Fruit fly (Drosophila melanogaster) whole organism, embryonic: ENCODE results near the gene ppk15.

Experiments used
- ATbp ChIP-seq: fragments of 200-800 bp; sonication (Bioruptor generic); optimal IDR thresholded peaks from 2 replicates; lab custom pipeline; 2017; ENCODE audit warnings: missing biosample characterization, mild to moderate bottlenecking, missing genetic modification characterization, missing genetic modification reagents
- B-H1 ChIP-seq: fragments of 200-800 bp; sonication (Bioruptor generic); IDR thresholded peaks from 3 replicates; pipeline ENCODE4 v1.3.6; 2022; ENCODE audit warnings: missing biosample characterization, missing genetic modification characterization
- C15 ChIP-seq: fragments of 200-800 bp; sonication (Bioruptor generic); IDR thresholded peaks from 3 replicates; pipeline ENCODE4 v1.3.6; 2022; ENCODE audit warnings: missing biosample characterization, missing genetic modification characterization
- CG10321 ChIP-seq: fragments of 200-800 bp; sonication (Bioruptor generic); IDR thresholded peaks from 2 replicates; pipeline ENCODE4 v1.3.6; 2022; ENCODE audit warnings: missing biosample characterization, missing genetic modification characterization
- CG11093 ChIP-seq: fragments of 200-800 bp; sonication (Bioruptor generic); IDR thresholded peaks from 3 replicates; pipeline ENCODE4 v1.3.6; 2022; ENCODE audit warnings: missing biosample characterization, missing genetic modification characterization
- CG12071 ChIP-seq: fragments of 200-800 bp; sonication (Bioruptor generic); optimal IDR thresholded peaks from 3 replicates; lab custom pipeline; 2018; ENCODE audit warnings: missing biosample characterization, mild to moderate bottlenecking, missing genetic modification characterization
- CG13123 ChIP-seq: fragments of 200-800 bp; sonication (Bioruptor generic); optimal IDR thresholded peaks from 2 replicates; lab custom pipeline; 2016; ENCODE audit warnings: missing biosample characterization, missing genetic modification characterization
- CG13296 ChIP-seq: fragments of 200-800 bp; sonication (Bioruptor generic); optimal IDR thresholded peaks from 3 replicates; lab custom pipeline; 2018; ENCODE audit warnings: missing biosample characterization, mild to moderate bottlenecking, missing genetic modification characterization
- CG13775 ChIP-seq: fragments of 200-800 bp; sonication (Bioruptor generic); optimal IDR thresholded peaks from 3 replicates; lab custom pipeline; 2017; ENCODE audit warnings: missing biosample characterization, mild to moderate bottlenecking, missing genetic modification characterization
- CG14050 ChIP-seq: fragments of 200-800 bp; sonication (Bioruptor generic); IDR thresholded peaks from 3 replicates; pipeline ENCODE4 v1.3.6; 2022; ENCODE audit warnings: missing biosample characterization, missing genetic modification characterization
- CG17612 ChIP-seq: fragments of 200-800 bp; sonication (Bioruptor generic); IDR thresholded peaks from 2 replicates; pipeline ENCODE4 v1.3.6; 2022; ENCODE audit warnings: missing biosample characterization, missing genetic modification characterization
- CG31365 ChIP-seq: fragments of 200-800 bp; sonication (Bioruptor generic); optimal IDR thresholded peaks from 2 replicates; lab custom pipeline; 2018; ENCODE audit warnings: missing biosample characterization, mild to moderate bottlenecking, missing genetic modification characterization
- CG31388 ChIP-seq: fragments of 200-800 bp; sonication (Bioruptor generic); optimal IDR thresholded peaks from 2 replicates; lab custom pipeline; 2016; ENCODE audit warnings: missing biosample characterization, missing genetic modification characterization
- CG5953 ChIP-seq: fragments of 200-800 bp; sonication (Bioruptor generic); IDR thresholded peaks from 2 replicates; pipeline ENCODE4 v1.3.6; 2022; ENCODE audit warnings: missing biosample characterization, missing genetic modification characterization
- CG7963 ChIP-seq: fragments of 200-800 bp; sonication (Bioruptor generic); IDR thresholded peaks from 3 replicates; pipeline ENCODE4 v1.3.6; 2022; ENCODE audit warnings: missing biosample characterization, missing genetic modification characterization; ENCODE audit not compliant: partially characterized antibody
- CG8944 ChIP-seq: fragments of 200-800 bp; sonication (Bioruptor generic); optimal IDR thresholded peaks from 3 replicates; lab custom pipeline; 2016; ENCODE audit warnings: missing biosample characterization, missing genetic modification characterization
- Chrac-16 ChIP-seq: fragments of 200-800 bp; sonication (Bioruptor generic); optimal IDR thresholded peaks from 3 replicates; lab custom pipeline; 2016; ENCODE audit warnings: missing biosample characterization, missing genetic modification characterization
- Gug ChIP-seq: fragments of 200-800 bp; sonication (Bioruptor generic); IDR thresholded peaks from 4 replicates; pipeline ENCODE4 v1.3.6; 2022; ENCODE audit warnings: missing biosample characterization, missing genetic modification characterization
- Hmr ChIP-seq: fragments of 200-800 bp; sonication (Bioruptor generic); optimal IDR thresholded peaks from 3 replicates; lab custom pipeline; 2017; ENCODE audit warnings: mild to moderate bottlenecking, missing biosample characterization, missing genetic modification reagents, missing genetic modification characterization
- Hr39 ChIP-seq: fragments of >200 bp; optimal IDR thresholded peaks from 2 replicates; lab custom pipeline; 2017
- NK7.1 ChIP-seq: fragments of 200-800 bp; sonication (Bioruptor generic); optimal IDR thresholded peaks from 3 replicates; lab custom pipeline; 2016; ENCODE audit warnings: missing biosample characterization, missing genetic modification characterization
- Six4 ChIP-seq: fragments of 200-800 bp; sonication (Bioruptor generic); optimal IDR thresholded peaks from 2 replicates; lab custom pipeline; 2016; ENCODE audit warnings: missing biosample characterization, missing genetic modification characterization
- Tbp ChIP-seq: fragments of >200 bp; optimal IDR thresholded peaks from 2 replicates; lab custom pipeline; 2018; ENCODE audit warnings: missing biosample characterization, missing genetic modification characterization
- Usf ChIP-seq: fragments of 200-800 bp; sonication (Bioruptor generic); optimal IDR thresholded peaks from 2 replicates; lab custom pipeline; 2017; ENCODE audit warnings: missing genotype, missing biosample characterization, missing genetic modification characterization
- Xbp1 ChIP-seq: fragments of 200-800 bp; sonication (Bioruptor generic); optimal IDR thresholded peaks from 3 replicates; lab custom pipeline; 2016; ENCODE audit warnings: missing biosample characterization, mild to moderate bottlenecking, missing genetic modification characterization
- amos ChIP-seq: fragments of 200-800 bp; sonication (Bioruptor generic); IDR thresholded peaks from 2 replicates; pipeline ENCODE4 v1.3.6; 2022; ENCODE audit warnings: missing biosample characterization, missing genetic modification characterization; ENCODE audit not compliant: partially characterized antibody
- aop ChIP-seq: fragments of 200-800 bp; sonication (Bioruptor generic); IDR thresholded peaks from 2 replicates; pipeline ENCODE4 v1.3.6; 2022; ENCODE audit warnings: missing biosample characterization, missing genetic modification characterization
- bsh ChIP-seq, 2 experiments: fragments of 200-800 bp; sonication (Bioruptor generic); optimal IDR thresholded peaks; 2 replicates each; lab custom pipeline; 2017 to 2018; ENCODE audit warnings: mild to moderate bottlenecking in 2 of 2, missing biosample characterization in 2 of 2, missing genetic modification characterization in 2 of 2, moderate library complexity in 1 of 2
- fd3F ChIP-seq: fragments of 200-800 bp; sonication (Bioruptor generic); optimal IDR thresholded peaks from 2 replicates; lab custom pipeline; 2018; ENCODE audit warnings: missing biosample characterization, mild to moderate bottlenecking, missing genetic modification characterization, moderate library complexity
- fd96Cb ChIP-seq: fragments of 200-800 bp; sonication (Bioruptor generic); optimal IDR thresholded peaks from 2 replicates; lab custom pipeline; 2018; ENCODE audit warnings: missing biosample characterization, mild to moderate bottlenecking, missing genetic modification characterization, moderate library complexity
- kah ChIP-seq: fragments of 200-800 bp; sonication (Bioruptor generic); optimal IDR thresholded peaks from 2 replicates; lab custom pipeline; 2018; ENCODE audit warnings: missing biosample characterization, mild to moderate bottlenecking, missing genetic modification characterization
- ken ChIP-seq: fragments of 200-800 bp; sonication (Bioruptor generic); IDR thresholded peaks from 3 replicates; pipeline ENCODE4 v1.3.6; 2022; ENCODE audit warnings: missing biosample characterization, missing genetic modification characterization
- nerfin-2 ChIP-seq: fragments of 200-800 bp; sonication (Bioruptor generic); IDR thresholded peaks from 2 replicates; pipeline ENCODE4 v1.3.6; 2022; ENCODE audit warnings: missing biosample characterization, missing genetic modification characterization; ENCODE audit not compliant: partially characterized antibody
- org-1 ChIP-seq: fragments of 200-800 bp; sonication (Bioruptor generic); optimal IDR thresholded peaks from 2 replicates; lab custom pipeline; 2017; ENCODE audit warnings: missing biosample characterization, missing genetic modification characterization
- pfk ChIP-seq: fragments of 200-800 bp; sonication (Bioruptor generic); optimal IDR thresholded peaks from 2 replicates; lab custom pipeline; 2018; ENCODE audit warnings: missing biosample characterization, mild to moderate bottlenecking, missing genetic modification characterization, moderate library complexity
- pzg ChIP-seq: fragments of 200-800 bp; sonication (Bioruptor generic); optimal IDR thresholded peaks from 3 replicates; lab custom pipeline; 2018; ENCODE audit warnings: missing biosample characterization, mild to moderate bottlenecking, missing genetic modification characterization, moderate library complexity
- sens-2 ChIP-seq: fragments of 200-800 bp; sonication (Bioruptor generic); IDR thresholded peaks from 2 replicates; pipeline ENCODE4 v1.3.6; 2022; ENCODE audit warnings: missing biosample characterization, missing genetic modification characterization
- sima ChIP-seq: fragments of 200-800 bp; sonication (Bioruptor generic); optimal IDR thresholded peaks from 2 replicates; lab custom pipeline; 2016; ENCODE audit warnings: missing biosample characterization, missing genetic modification characterization
- slbo ChIP-seq: fragments of 200-800 bp; sonication (Bioruptor generic); IDR thresholded peaks from 2 replicates; pipeline ENCODE4 v1.3.6; 2022; ENCODE audit warnings: missing biosample characterization, missing genetic modification characterization
- tin ChIP-seq: fragments of 200-800 bp; sonication (Bioruptor generic); optimal IDR thresholded peaks from 3 replicates; lab custom pipeline; 2016; ENCODE audit warnings: missing biosample characterization, missing genetic modification characterization
- trem ChIP-seq: fragments of 200-800 bp; optimal IDR thresholded peaks from 3 replicates; lab custom pipeline; 2019; ENCODE audit warnings: missing biosample characterization, mild to moderate bottlenecking, missing genetic modification characterization, moderate library complexity
- z ChIP-seq: fragments of 200-800 bp; sonication (Bioruptor generic); IDR thresholded peaks from 3 replicates; pipeline ENCODE4 v1.3.6; 2022; ENCODE audit warnings: missing biosample characterization, missing genetic modification characterization

ppk15 gene

dm6 chr3R:26443875-26444511 lies 40.5 kb upstream of the ppk15 start (continued):
- TF ChIP-seq pfk (GFP tag; lab: Kevin White, UChicago) (no peak), CG13775 (GFP tag; lab: Kevin White, UChicago) (peak; percentile 8), pzg (GFP tag; lab: Kevin White, UChicago) (no peak), kah (peak; percentile 24), Gug (GFP tag; lab: Robert Waterston, UW) (no peak), aop (GFP tag; lab: Robert Waterston, UW) (no peak), tin (GFP tag; lab: Kevin White, UChicago) (peak; percentile 32), amos (GFP tag; lab: Robert Waterston, UW) (no peak), ATbp (GFP tag; lab: Kevin White, UChicago) (peak; percentile 55), CG31388 (GFP tag; lab: Kevin White, UChicago) (no peak), B-H1 (GFP tag; lab: Robert Waterston, UW) (no peak), CG12071 (GFP tag; lab: Kevin White, UChicago) (no peak), fd96Cb (tag; lab: Kevin White, UChicago) (peak; percentile 83), Hmr (GFP tag; lab: Kevin White, UChicago) (no peak), CG13123 (GFP tag; lab: Kevin White, UChicago) (no peak), CG17612 (no peak), CG5953 (GFP tag; lab: Robert Waterston, UW) (no peak), CG11093 (GFP tag; lab: Robert Waterston, UW) (peak; percentile 39; the same call in 1 of the 3 replicates), slbo (GFP tag; lab: Robert Waterston, UW) (no peak), Usf (GFP tag; lab: Kevin White, UChicago) (no peak), org-1 (GFP tag; lab: Kevin White, UChicago) (peak; percentile 46), ken (GFP tag; lab: Robert Waterston, UW) (0 out of 3 replicates have a peak, but pooled peaks have one; percentile 38), trem (peak; percentile 58), CG8944 (GFP tag; lab: Kevin White, UChicago) (no peak), C15 (GFP tag; lab: Robert Waterston, UW) (no peak), Hr39 (lab: Kevin White, UChicago) (no peak), CG10321 (no peak), sima (no peak), Tbp (GFP tag; lab: Kevin White, UChicago) (no peak), fd3F (GFP tag; lab: Kevin White, UChicago) (no peak), CG31365 (tag; lab: Kevin White, UChicago) (no peak), nerfin-2 (GFP tag; lab: Robert Waterston, UW) (no peak), CG7963 (GFP tag; lab: Robert Waterston, UW) (no peak), Six4 (peak; percentile 31), CG13296 (GFP tag; lab: Kevin White, UChicago) (peak; percentile 20), Chrac-16 (GFP tag; lab: Kevin White, UChicago) (no peak), z (no peak), CG14050 (peak; percentile 13; the same call in 1 of the 3 replicates), Xbp1 (GFP tag; lab: Kevin White, UChicago) (peak; percentile 44), NK7.1 (GFP tag; lab: Kevin White, UChicago) (no peak), bsh (GFP tag; optimal IDR thresholded peaks at IDR 0.05; lab: Kevin White, UChicago) (peak in 1 of 2 experiments; percentile 61), sens-2 (GFP tag; lab: Robert Waterston, UW) (no peak)
